Worm (Caenorhabditis elegans) whole organism, late embryonic: ENCODE results near the gene srr-9.

Source experiments
- ceh-14 ChIP-seq: sonication (generic microtip); optimal IDR thresholded peaks from 2 replicates; lab custom pipeline; 2016; ENCODE audit warnings: missing genotype, missing genetic modification characterization, missing compliant biosample characterization
- ceh-22 ChIP-seq: sonication (generic microtip); optimal IDR thresholded peaks from 2 replicates; lab custom pipeline; 2017; ENCODE audit warnings: missing biosample characterization, missing genetic modification characterization
- ceh-30 ChIP-seq: fragments of 150-350 bp; optimal IDR thresholded peaks from 2 replicates; lab custom pipeline; 2014; ENCODE audit warnings: missing biosample characterization, missing genetic modification characterization
- ets-4 ChIP-seq: sonication (generic microtip); optimal IDR thresholded peaks from 2 replicates; lab custom pipeline; 2016; ENCODE audit warnings: missing genetic modification characterization, missing compliant biosample characterization
- nfya-1 ChIP-seq: sonication (generic microtip); optimal IDR thresholded peaks from 2 replicates; lab custom pipeline; 2017; ENCODE audit warnings: missing genetic modification characterization, mild to moderate bottlenecking, missing compliant biosample characterization, antibody characterized with exemption, moderate library complexity
- pag-3 ChIP-seq: sonication (generic microtip); optimal IDR thresholded peaks from 2 replicates; lab custom pipeline; 2016; ENCODE audit warnings: missing compliant biosample characterization, missing genetic modification characterization, borderline replicate concordance
- tbx-2 ChIP-seq: sonication (generic microtip); optimal IDR thresholded peaks from 2 replicates; lab custom pipeline; 2016; ENCODE audit warnings: missing genetic modification characterization, missing compliant biosample characterization

DNA sequence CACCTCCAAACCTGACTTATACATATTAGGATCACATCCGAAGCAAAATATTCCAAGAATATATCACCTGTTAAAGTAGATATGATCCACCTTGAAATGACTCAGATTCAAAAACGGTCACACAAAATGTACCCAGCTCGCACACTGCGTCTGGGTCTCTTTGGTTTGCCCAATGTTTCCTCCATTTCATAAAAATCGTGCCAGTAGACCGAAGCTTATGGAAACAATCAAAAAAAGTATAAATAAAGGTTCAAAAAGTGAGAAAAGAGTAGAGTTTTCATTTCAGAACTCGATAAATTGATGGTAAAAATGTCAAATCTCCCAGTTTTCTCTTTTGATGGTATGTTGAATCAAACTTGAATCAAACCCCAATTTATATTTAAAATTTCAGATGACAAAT, at the start of gene srr-9:
- TF ChIP-seq pag-3 (tag; lab: Kevin White, UChicago) = no peak
- no peak for TF ChIP-seq ceh-22 (tag; lab: Kevin White, UChicago)
- TF ChIP-seq ets-4 (tag; lab: Kevin White, UChicago) = no peak
- no peak for TF ChIP-seq tbx-2 (tag; lab: Kevin White, UChicago)
- TF ChIP-seq ceh-30 (tag; lab: Kevin White, UChicago) = no peak
- no peak for TF ChIP-seq ceh-14 (tag; lab: Kevin White, UChicago)
- no peak for TF ChIP-seq nfya-1 (tag; lab: Kevin White, UChicago)
